Worm (Caenorhabditis elegans): ENCODE data around the gene C15H9.5.

ce11 chrX:6129277-6129676 is 36.2 kb downstream of the C15H9.5 start:
- TF ChIP-seq him-1 (tag; optimal IDR thresholded peaks at IDR 0.05): no peak
- TF ChIP-seq W03F9.2 (tag; optimal IDR thresholded peaks at IDR 0.05): no peak
- no peak for TF ChIP-seq dao-5 (tag; optimal IDR thresholded peaks at IDR 0.05)

Data from whole organism, L4/young adult.